Fruit fly (Drosophila melanogaster) whole organism, wandering third instar larva: ENCODE measurements around the gene Set2.

ENCODE experiments used
- Abd-B ChIP-seq: fragments of >200 bp; optimal IDR thresholded peaks from 2 replicates; lab custom pipeline; 2017; ENCODE audit warnings: missing biosample characterization, missing genetic modification characterization
- CG9705 ChIP-seq: fragments of 200-800 bp; sonication (Bioruptor generic); optimal IDR thresholded peaks from 2 replicates; lab custom pipeline; 2018; ENCODE audit warnings: missing biosample characterization, mild to moderate bottlenecking, missing genetic modification characterization
- HLH106 ChIP-seq: fragments of 200-800 bp; optimal IDR thresholded peaks from 3 replicates; lab custom pipeline; 2019; ENCODE audit warnings: missing biosample characterization, mild to moderate bottlenecking, missing genetic modification characterization, moderate library complexity
- fru ChIP-seq: fragments of 200-800 bp; sonication (Bioruptor generic); optimal IDR thresholded peaks from 3 replicates; lab custom pipeline; 2016; ENCODE audit warnings: missing biosample characterization, mild to moderate bottlenecking, missing genetic modification characterization
- h ChIP-seq: fragments of 200-800 bp; sonication (Bioruptor generic); optimal IDR thresholded peaks from 3 replicates; lab custom pipeline; 2016; ENCODE audit warnings: missing biosample characterization, mild to moderate bottlenecking, missing genetic modification characterization

- TF ChIP-seq CG9705 (GFP tag; lab: Kevin White, UChicago) (no peak), fru (GFP tag; lab: Kevin White, UChicago) (no peak), HLH106 (tag; lab: Kevin White, UChicago) (no peak), h (GFP tag; lab: Kevin White, UChicago) (no peak), Abd-B (GFP tag; lab: Kevin White, UChicago) (no peak)
Observed at dm6 chrX:13395020-13395419, 18.0 kb upstream of the Set2 start.
